Worm (Caenorhabditis elegans): ENCODE data around the gene C09G4.4.

- no peak for TF ChIP-seq Y67H2A.10 (GFP tag; conservative IDR thresholded peaks at IDR 0.05)
- no peak for TF ChIP-seq F33H1.4 (GFP tag; IDR thresholded peaks at IDR 0.05)
- no peak for TF ChIP-seq ztf-28 (GFP tag; IDR thresholded peaks at IDR 0.05)
- TF ChIP-seq Y53G8AR.9 (GFP tag; conservative IDR thresholded peaks at IDR 0.05) = no peak
- no peak for TF ChIP-seq ekl-4 (GFP tag; IDR thresholded peaks at IDR 0.05)
- no peak for TF ChIP-seq madf-3 (GFP tag; IDR thresholded peaks at IDR 0.05)
- TF ChIP-seq cebp-1 (GFP tag; IDR thresholded peaks at IDR 0.05) = no peak
- TF ChIP-seq cebp-1 (tag; optimal IDR thresholded peaks at IDR 0.05) = no peak
- no peak for TF ChIP-seq ama-1 (optimal IDR thresholded peaks at IDR 0.05)
- no peak for TF ChIP-seq ama-1 (GFP tag; optimal IDR thresholded peaks at IDR 0.05)
- TF ChIP-seq lin-35 (GFP tag; optimal IDR thresholded peaks at IDR 0.05) = no peak
- TF ChIP-seq hsf-1 (GFP tag; IDR thresholded peaks at IDR 0.05) = no peak
- TF ChIP-seq nfyb-1 (GFP tag; IDR thresholded peaks at IDR 0.05) = no peak
- TF ChIP-seq lsy-27 (tag; optimal IDR thresholded peaks at IDR 0.05; ENCODE audit: borderline replicate concordance, insufficient read depth) = no peak
These were observed 33.4 kb upstream of the C09G4.4 start, which contains the start of gene hlh-12 for ce11 chrIV:8479346-8479745.
